Worm (Caenorhabditis elegans) whole organism, L2 larva: ENCODE results near the gene him-14.
A peak's percentile ranks its signal among the peaks of the same experiment; 100 is the strongest.

Source experiments
- R02D3.7 ChIP-seq: fragments of 150-350 bp; optimal IDR thresholded peaks from 2 replicates; lab custom pipeline; 2014; ENCODE audit warnings: missing biosample characterization, missing genetic modification characterization
- ZK546.5 ChIP-seq: sonication (generic microtip); optimal IDR thresholded peaks from 2 replicates; lab custom pipeline; 2017; ENCODE audit warnings: missing biosample characterization, missing genetic modification characterization
- aly-2 ChIP-seq: fragments of 150-350 bp; optimal IDR thresholded peaks from 2 replicates; lab custom pipeline; 2014; ENCODE audit warnings: missing biosample characterization, missing genetic modification characterization
- egl-27 ChIP-seq: sonication (generic microtip); optimal IDR thresholded peaks from 3 replicates; lab custom pipeline; 2017; ENCODE audit warnings: missing biosample characterization, missing genetic modification reagents, missing genetic modification characterization
- nhr-10 ChIP-seq: sonication (generic microtip); optimal IDR thresholded peaks from 2 replicates; lab custom pipeline; 2017; ENCODE audit warnings: missing biosample characterization, missing genetic modification characterization
- nhr-25 ChIP-seq: fragments of 150-350 bp; sonication (generic microtip); optimal IDR thresholded peaks from 3 replicates; lab custom pipeline; 2014; ENCODE audit warnings: missing biosample characterization, missing genetic modification characterization
- unc-39 ChIP-seq: fragments of 150-350 bp; optimal IDR thresholded peaks from 2 replicates; lab custom pipeline; 2014; ENCODE audit warnings: missing biosample characterization, missing genetic modification characterization

DNA sequence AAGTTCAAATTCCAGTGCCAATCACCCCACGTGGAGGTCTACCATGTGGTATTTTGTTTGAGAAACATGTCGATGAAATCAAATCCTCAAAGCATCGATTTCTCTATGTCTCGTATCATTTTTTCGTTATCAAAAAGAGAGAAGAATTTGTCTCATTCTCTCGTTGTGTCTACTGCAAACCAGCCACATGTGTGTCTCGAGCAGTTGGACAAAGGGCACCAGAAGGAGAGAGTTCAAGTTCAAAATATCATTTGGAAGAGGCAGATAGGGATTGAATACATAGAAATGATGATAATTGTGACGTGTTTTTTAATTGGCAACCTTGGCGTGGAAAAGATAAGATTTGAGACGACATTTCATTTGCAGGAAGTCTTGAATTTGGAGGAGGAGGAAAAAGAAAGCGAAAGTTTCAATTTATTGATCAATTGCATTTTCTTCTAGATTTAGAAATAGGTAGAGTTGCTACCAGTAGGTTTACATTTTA, 10.4 kb downstream of the him-14 start:
- no peak for TF ChIP-seq unc-39 (tag; lab: Kevin White, UChicago)
- TF ChIP-seq egl-27 (tag; lab: Kevin White, UChicago) = peak; percentile 20
- peak; percentile 48 for TF ChIP-seq nhr-25 (tag; lab: Kevin White, UChicago)
- TF ChIP-seq ZK546.5 (tag; lab: Kevin White, UChicago) = no peak
- no peak for TF ChIP-seq nhr-10 (tag; lab: Kevin White, UChicago)
- TF ChIP-seq aly-2 (tag; lab: Kevin White, UChicago) = no peak
- TF ChIP-seq R02D3.7 = no peak
